Fruit fly (Drosophila melanogaster) whole organism, pupa: Measurements from ENCODE around the gene vn.

Experiments
- CG10348 ChIP-seq: fragments of 200-800 bp; sonication (Bioruptor generic); IDR thresholded peaks from 2 replicates; pipeline ENCODE4 v1.3.6; 2022; ENCODE audit warnings: missing biosample characterization, missing genetic modification characterization
- CG12605 ChIP-seq: fragments of 200-800 bp; sonication (Bioruptor generic); IDR thresholded peaks from 2 replicates; pipeline ENCODE4 v1.3.6; 2022; ENCODE audit warnings: missing biosample characterization, missing genetic modification characterization
- CG13204 ChIP-seq: fragments of 200-800 bp; sonication (Bioruptor generic); optimal IDR thresholded peaks from 2 replicates; lab custom pipeline; 2018; ENCODE audit warnings: missing biosample characterization, mild to moderate bottlenecking, missing genetic modification characterization, moderate library complexity
- CG14655 ChIP-seq: fragments of 200-800 bp; sonication (Bioruptor generic); optimal IDR thresholded peaks from 3 replicates; lab custom pipeline; 2017; ENCODE audit warnings: mild to moderate bottlenecking, missing biosample characterization, missing genetic modification reagents, missing genetic modification characterization
- CG15710 ChIP-seq: fragments of 200-800 bp; sonication (Bioruptor generic); optimal IDR thresholded peaks from 2 replicates; lab custom pipeline; 2018; ENCODE audit warnings: missing biosample characterization, mild to moderate bottlenecking, missing genetic modification characterization, moderate library complexity
- CG17806 ChIP-seq: fragments of 200-800 bp; sonication (Bioruptor generic); optimal IDR thresholded peaks from 2 replicates; lab custom pipeline; 2018; ENCODE audit warnings: missing biosample characterization, mild to moderate bottlenecking, missing genetic modification characterization, moderate library complexity
- CG32121 ChIP-seq: fragments of 200-800 bp; sonication (Bioruptor generic); IDR thresholded peaks from 2 replicates; pipeline ENCODE4 v1.3.6; 2022; ENCODE audit warnings: missing biosample characterization, missing genetic modification characterization
- CG34367 ChIP-seq: fragments of 200-800 bp; sonication (Bioruptor generic); optimal IDR thresholded peaks from 2 replicates; lab custom pipeline; 2018; ENCODE audit warnings: missing biosample characterization, mild to moderate bottlenecking, missing genetic modification characterization
- CG4496 ChIP-seq: fragments of 200-800 bp; sonication (Bioruptor generic); IDR thresholded peaks from 3 replicates; pipeline ENCODE4 v1.3.6; 2022; ENCODE audit warnings: missing biosample characterization, missing genetic modification characterization
- CG8159 ChIP-seq: fragments of 200-800 bp; sonication (Bioruptor generic); optimal IDR thresholded peaks from 3 replicates; lab custom pipeline; 2018; ENCODE audit warnings: missing biosample characterization, mild to moderate bottlenecking, missing genetic modification characterization, moderate library complexity
- CG8301 ChIP-seq: fragments of 200-800 bp; sonication (Bioruptor generic); optimal IDR thresholded peaks from 2 replicates; lab custom pipeline; 2018; ENCODE audit warnings: missing biosample characterization, mild to moderate bottlenecking, missing genetic modification characterization
- CG9948 ChIP-seq: fragments of 200-800 bp; sonication (Bioruptor generic); optimal IDR thresholded peaks from 2 replicates; lab custom pipeline; 2018; ENCODE audit warnings: missing biosample characterization, mild to moderate bottlenecking, missing genetic modification characterization, moderate library complexity
- D1 ChIP-seq: fragments of 200-800 bp; sonication (Bioruptor generic); optimal IDR thresholded peaks from 2 replicates; lab custom pipeline; 2018; ENCODE audit warnings: missing biosample characterization, mild to moderate bottlenecking, missing genetic modification characterization, moderate library complexity
- EcR ChIP-seq: fragments of 200-800 bp; sonication (Bioruptor generic); optimal IDR thresholded peaks from 3 replicates; lab custom pipeline; 2019; ENCODE audit warnings: missing biosample characterization, missing genetic modification characterization, mild to moderate bottlenecking, moderate library complexity, missing genetic modification reagents
- Ets98B ChIP-seq: fragments of 200-800 bp; sonication (Bioruptor generic); IDR thresholded peaks from 2 replicates; pipeline ENCODE4 v1.3.6; 2022; ENCODE audit warnings: missing biosample characterization, missing genetic modification characterization
- Pif1A ChIP-seq: fragments of 200-800 bp; sonication (Bioruptor generic); optimal IDR thresholded peaks from 3 replicates; lab custom pipeline; 2016; ENCODE audit warnings: missing biosample characterization, missing genetic modification characterization
- Pif1B ChIP-seq: fragments of 200-800 bp; sonication (Bioruptor generic); optimal IDR thresholded peaks from 3 replicates; lab custom pipeline; 2016; ENCODE audit warnings: missing biosample characterization, missing genetic modification characterization
- Snoo ChIP-seq: fragments of 200-800 bp; sonication (Bioruptor generic); optimal IDR thresholded peaks from 3 replicates; lab custom pipeline; 2017; ENCODE audit warnings: missing biosample characterization, mild to moderate bottlenecking, missing genetic modification characterization, inconsistent platforms
- fd96Ca ChIP-seq: fragments of 200-800 bp; sonication (Bioruptor generic); IDR thresholded peaks from 3 replicates; pipeline ENCODE4 v1.3.6; 2022; ENCODE audit warnings: missing biosample characterization, missing genetic modification characterization
- gl ChIP-seq: fragments of 200-800 bp; sonication (Bioruptor generic); optimal IDR thresholded peaks from 2 replicates; lab custom pipeline; 2018; ENCODE audit warnings: missing biosample characterization, mild to moderate bottlenecking, missing genetic modification characterization
- rn ChIP-seq: fragments of 200-800 bp; sonication (Bioruptor generic); IDR thresholded peaks from 2 replicates; pipeline ENCODE4 v1.3.6; 2022; ENCODE audit warnings: missing biosample characterization, missing genetic modification characterization

Gene vn

DNA sequence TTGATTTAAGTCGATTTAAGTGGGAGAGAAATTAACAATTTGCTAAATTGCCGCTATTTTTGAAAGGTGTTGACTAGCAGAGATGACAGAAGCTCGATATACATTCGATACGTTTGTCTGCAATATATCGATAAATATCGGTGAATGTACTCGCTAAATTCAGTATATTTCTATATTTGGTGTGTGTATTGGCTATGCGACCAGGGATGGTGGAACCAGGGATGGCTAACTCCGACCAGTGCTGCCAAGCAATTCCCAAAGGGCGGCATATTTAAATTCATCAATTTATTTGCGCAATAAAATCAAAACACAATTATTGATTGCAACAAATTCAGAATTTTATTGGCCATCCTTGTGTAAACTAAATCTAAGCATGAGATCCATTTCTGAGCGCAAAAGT, 32.4 kb downstream of the vn start, which contains the start of gene mad2:
Gene mad2, minus strand, starts transcription at position 78 of the 400 bp plus-strand sequence.
- peak; percentile 18 for TF ChIP-seq D1 (tag; lab: Kevin White, UChicago)
- no peak for TF ChIP-seq Pif1B (GFP tag; lab: Kevin White, UChicago)

DNA sequence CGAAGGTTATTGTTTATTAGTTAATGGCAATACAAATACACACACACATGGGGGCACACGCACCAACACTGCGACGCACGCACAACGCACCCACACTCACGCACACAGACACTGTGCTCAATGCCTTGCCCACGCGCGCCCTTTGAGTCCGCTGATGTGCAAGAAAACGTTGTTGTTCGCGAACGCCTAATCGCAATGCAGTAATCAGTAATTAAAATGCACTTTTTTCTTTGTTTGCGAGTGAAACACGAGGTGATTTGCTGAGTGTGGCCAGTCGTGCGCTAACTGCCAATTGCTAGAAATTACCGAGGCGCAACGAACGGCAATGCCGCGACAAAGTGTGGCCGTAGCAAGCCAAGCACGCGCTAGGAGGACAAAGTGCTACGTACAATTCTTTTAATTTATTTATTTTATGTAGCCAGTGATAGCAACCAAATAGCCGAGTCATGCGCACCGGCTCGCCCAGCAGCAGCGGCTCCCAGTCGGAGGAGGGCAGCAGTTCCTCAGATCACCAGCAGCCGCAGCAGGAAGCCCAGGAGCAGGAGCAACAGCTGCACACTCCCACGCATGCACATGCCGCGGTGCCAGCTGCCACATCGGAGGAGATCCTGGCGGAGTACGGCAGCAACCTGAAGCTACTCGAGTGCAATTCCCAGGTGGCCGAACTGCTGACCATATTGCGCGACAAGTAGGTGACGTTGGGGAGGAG, 34.7 kb downstream of the vn start, which contains the start of the genes S6k and kri:
Gene S6k, minus strand, starts transcription at position 299 of the 709 bp plus-strand sequence.
Gene kri, plus strand, starts transcription at position 341 of the 709 bp plus-strand sequence.
- no peak for TF ChIP-seq CG32121 (GFP tag; lab: Robert Waterston, UW)
- no peak; the same call in 2 of the 3 replicates for TF ChIP-seq fd96Ca
- TF ChIP-seq EcR (GFP tag; lab: Kevin White, UChicago), result peak; percentile 56
- peak; percentile 1 for TF ChIP-seq CG15710 (tag; lab: Kevin White, UChicago)
- TF ChIP-seq Pif1B (GFP tag; lab: Kevin White, UChicago), result no peak
- TF ChIP-seq CG8159 (tag; lab: Kevin White, UChicago), result peak; percentile 14
- peak; percentile 14; the same call in 1 of the 2 replicates for TF ChIP-seq Ets98B (GFP tag; lab: Robert Waterston, UW)
- no peak for TF ChIP-seq CG12605 (GFP tag; lab: Robert Waterston, UW)
- TF ChIP-seq CG14655 (GFP tag; lab: Kevin White, UChicago), result no peak
- peak; percentile 40 for TF ChIP-seq gl (tag; lab: Kevin White, UChicago)
- peak; percentile 43; the same call in 1 of the 3 replicates for TF ChIP-seq CG4496 (GFP tag; lab: Robert Waterston, UW)

- TF ChIP-seq fd96Ca, result no peak
- TF ChIP-seq CG32121 (GFP tag; lab: Robert Waterston, UW), result no peak
- no peak for TF ChIP-seq Snoo (tag; lab: Kevin White, UChicago)
- TF ChIP-seq D1 (tag; lab: Kevin White, UChicago), result no peak
- TF ChIP-seq Pif1A, result no peak
- no peak for TF ChIP-seq CG12605 (GFP tag; lab: Robert Waterston, UW)
- TF ChIP-seq CG34367 (tag; lab: Kevin White, UChicago), result no peak
- TF ChIP-seq rn (GFP tag; lab: Robert Waterston, UW), result no peak
Measured at dm6 chr3L:5809642-5810279, 35.7 kb downstream of the vn start.

dm6 chr3L:5809201-5809584, 36.3 kb downstream of the vn start:
- TF ChIP-seq D1 (tag; lab: Kevin White, UChicago) (no peak), Pif1A (no peak), CG13204 (GFP tag; lab: Kevin White, UChicago) (no peak), CG15710 (tag; lab: Kevin White, UChicago) (no peak), CG17806 (no peak), fd96Ca (no peak), CG8159 (tag; lab: Kevin White, UChicago) (no peak), EcR (GFP tag; lab: Kevin White, UChicago) (no peak), CG34367 (tag; lab: Kevin White, UChicago) (no peak), CG14655 (GFP tag; lab: Kevin White, UChicago) (no peak), Ets98B (GFP tag; lab: Robert Waterston, UW) (no peak), CG4496 (GFP tag; lab: Robert Waterston, UW) (no peak), CG8301 (tag; lab: Kevin White, UChicago) (no peak)
- TF ChIP-seq, all 21 proteins: peak for 0

- TF ChIP-seq CG32121 (GFP tag; lab: Robert Waterston, UW) (peak; percentile 80), CG13204 (GFP tag; lab: Kevin White, UChicago) (no peak)
Measured at dm6 chr3L:5808540-5809200, 36.8 kb downstream of the vn start.

- TF ChIP-seq CG8301 (tag; lab: Kevin White, UChicago) (peak; percentile 87), CG8159 (tag; lab: Kevin White, UChicago) (peak; percentile 89), CG10348 (GFP tag; lab: Robert Waterston, UW) (0 out of 2 replicates have a peak, but pooled peaks have one; percentile 31), CG4496 (GFP tag; lab: Robert Waterston, UW) (no peak; the same call in 1 of the 3 replicates), CG15710 (tag; lab: Kevin White, UChicago) (peak; percentile 86), gl (tag; lab: Kevin White, UChicago) (peak; percentile 59), CG12605 (GFP tag; lab: Robert Waterston, UW) (peak; percentile 11; the same call in 1 of the 2 replicates), CG13204 (GFP tag; lab: Kevin White, UChicago) (peak; percentile 62), EcR (GFP tag; lab: Kevin White, UChicago) (peak; percentile 23), CG14655 (GFP tag; lab: Kevin White, UChicago) (peak; percentile 87), CG34367 (tag; lab: Kevin White, UChicago) (peak; percentile 75), Ets98B (GFP tag; lab: Robert Waterston, UW) (peak; percentile 62), fd96Ca (peak; percentile 87), rn (GFP tag; lab: Robert Waterston, UW) (no peak), Pif1A (peak; percentile 88), Pif1B (GFP tag; lab: Kevin White, UChicago) (peak; percentile 78), CG32121 (GFP tag; lab: Robert Waterston, UW) (no peak; the same call in 1 of the 2 replicates), CG9948 (tag; lab: Kevin White, UChicago) (peak; percentile 85), CG17806 (peak; percentile 79), D1 (tag; lab: Kevin White, UChicago) (peak; percentile 50), Snoo (tag; lab: Kevin White, UChicago) (peak; percentile 55)
Measured at dm6 chr3L:5808101-5808433, 37.4 kb downstream of the vn start.
